Fruit fly (Drosophila melanogaster) whole organism, prepupa: Measurements from ENCODE around the gene FucTA.

Experiments
- CG10631 ChIP-seq: fragments of 200-800 bp; sonication (Bioruptor generic); optimal IDR thresholded peaks from 2 replicates; lab custom pipeline; 2016; ENCODE audit warnings: missing biosample characterization, missing genetic modification characterization
- CG10669 ChIP-seq: fragments of 200-800 bp; sonication (Bioruptor generic); optimal IDR thresholded peaks from 3 replicates; lab custom pipeline; 2018; ENCODE audit warnings: missing biosample characterization, mild to moderate bottlenecking, missing genetic modification characterization, moderate library complexity
- CG11762 ChIP-seq: fragments of 200-800 bp; sonication (Bioruptor generic); optimal IDR thresholded peaks from 3 replicates; lab custom pipeline; 2016; ENCODE audit warnings: missing biosample characterization, missing genetic modification characterization; ENCODE audit not compliant: insufficient read depth
- CG11902 ChIP-seq: fragments of 200-800 bp; sonication (Bioruptor generic); optimal IDR thresholded peaks from 3 replicates; lab custom pipeline; 2016; ENCODE audit warnings: missing biosample characterization, missing genetic modification characterization
- CG15336 ChIP-seq: fragments of 200-800 bp; sonication (Bioruptor generic); IDR thresholded peaks from 2 replicates; pipeline ENCODE4 v1.3.6; 2022; ENCODE audit warnings: missing biosample characterization, missing genetic modification characterization
- CG1621 ChIP-seq: fragments of 200-800 bp; sonication (Bioruptor generic); optimal IDR thresholded peaks from 3 replicates; lab custom pipeline; 2018; ENCODE audit warnings: missing biosample characterization, mild to moderate bottlenecking, missing genetic modification characterization
- CG31627 ChIP-seq: fragments of 200-800 bp; sonication (Bioruptor generic); optimal IDR thresholded peaks from 3 replicates; lab custom pipeline; 2016; ENCODE audit warnings: missing biosample characterization, missing genetic modification characterization
- CG32006 ChIP-seq: fragments of 200-800 bp; sonication (Bioruptor generic); optimal IDR thresholded peaks from 3 replicates; lab custom pipeline; 2017; ENCODE audit warnings: missing biosample characterization, mild to moderate bottlenecking, missing genetic modification characterization
- CG34406 ChIP-seq: fragments of 200-800 bp; sonication (Bioruptor generic); optimal IDR thresholded peaks from 3 replicates; lab custom pipeline; 2016; ENCODE audit warnings: missing biosample characterization, missing genetic modification characterization
- CG3919 ChIP-seq: fragments of 200-800 bp; sonication (Bioruptor generic); optimal IDR thresholded peaks from 3 replicates; lab custom pipeline; 2016; ENCODE audit warnings: missing biosample characterization, missing genetic modification characterization
- CG6163 ChIP-seq: fragments of 200-800 bp; sonication (Bioruptor generic); IDR thresholded peaks from 3 replicates; pipeline ENCODE4 v1.3.6; 2022; ENCODE audit warnings: missing biosample characterization, missing genetic modification characterization
- CG6276 ChIP-seq: fragments of 200-800 bp; sonication (Bioruptor generic); optimal IDR thresholded peaks from 2 replicates; lab custom pipeline; 2017; ENCODE audit warnings: missing biosample characterization, mild to moderate bottlenecking, missing genetic modification characterization
- CG6808 ChIP-seq: fragments of 200-800 bp; sonication (Bioruptor generic); optimal IDR thresholded peaks from 3 replicates; lab custom pipeline; 2017; ENCODE audit warnings: missing biosample characterization, missing genetic modification characterization, mild to moderate bottlenecking, moderate library complexity, missing genetic modification reagents
- CG6854 ChIP-seq: fragments of 200-800 bp; sonication (Bioruptor generic); optimal IDR thresholded peaks from 2 replicates; lab custom pipeline; 2017; ENCODE audit warnings: missing biosample characterization, mild to moderate bottlenecking, missing genetic modification characterization
- CG7368 ChIP-seq: fragments of 200-800 bp; sonication (Bioruptor generic); optimal IDR thresholded peaks from 3 replicates; lab custom pipeline; 2016; ENCODE audit warnings: missing biosample characterization, missing genetic modification characterization
- CG8119 ChIP-seq: fragments of 200-800 bp; sonication (Bioruptor generic); IDR thresholded peaks from 3 replicates; pipeline ENCODE4 v1.3.6; 2022; ENCODE audit warnings: missing biosample characterization, missing genetic modification characterization
- CG8319 ChIP-seq: fragments of 200-800 bp; sonication (Bioruptor generic); optimal IDR thresholded peaks from 3 replicates; lab custom pipeline; 2016; ENCODE audit warnings: missing biosample characterization, missing genetic modification characterization
- CG9139 ChIP-seq: fragments of 200-800 bp; sonication (Bioruptor generic); optimal IDR thresholded peaks from 3 replicates; lab custom pipeline; 2017; ENCODE audit warnings: missing biosample characterization, mild to moderate bottlenecking, missing genetic modification characterization
- Eip75B ChIP-seq: fragments of 200-800 bp; sonication (Bioruptor generic); optimal IDR thresholded peaks from 3 replicates; lab custom pipeline; 2016; ENCODE audit warnings: missing biosample characterization, missing genetic modification characterization
- Eip78C ChIP-seq: fragments of 200-800 bp; sonication (Bioruptor generic); peaks from one replicate; lab custom pipeline; 2016; ENCODE audit warnings: missing biosample characterization, missing genetic modification characterization
- Eip93F ChIP-seq: fragments of 200-800 bp; sonication (Bioruptor generic); optimal IDR thresholded peaks from 2 replicates; lab custom pipeline; 2016; ENCODE audit warnings: missing biosample characterization, mild to moderate bottlenecking, missing genetic modification characterization
- Ets21C ChIP-seq: fragments of 200-800 bp; sonication (Bioruptor generic); optimal IDR thresholded peaks from 3 replicates; lab custom pipeline; 2016; ENCODE audit warnings: missing biosample characterization, missing genetic modification characterization
- Ets96B ChIP-seq: fragments of 200-800 bp; optimal IDR thresholded peaks from 2 replicates; lab custom pipeline; 2019; ENCODE audit warnings: missing biosample characterization, mild to moderate bottlenecking, missing genetic modification characterization, moderate library complexity
- Gug ChIP-seq: fragments of 200-800 bp; sonication (Bioruptor generic); IDR thresholded peaks from 2 replicates; pipeline ENCODE4 v1.3.6; 2022; ENCODE audit warnings: missing biosample characterization, missing genetic modification characterization
- Hr38 ChIP-seq: sonication (Bioruptor generic); optimal IDR thresholded peaks from 2 replicates; lab custom pipeline; 2016; ENCODE audit warnings: missing biosample characterization, missing genetic modification characterization
- Hr39 ChIP-seq: fragments of 200-800 bp; sonication (Bioruptor generic); optimal IDR thresholded peaks from 2 replicates; lab custom pipeline; 2016; ENCODE audit warnings: missing biosample characterization, missing genetic modification characterization
- Hr4 ChIP-seq: fragments of 200-800 bp; sonication (Bioruptor generic); optimal IDR thresholded peaks from 3 replicates; lab custom pipeline; 2016; ENCODE audit warnings: missing biosample characterization, missing genetic modification characterization
- Met ChIP-seq: fragments of 200-800 bp; sonication (Bioruptor generic); optimal IDR thresholded peaks from 3 replicates; lab custom pipeline; 2016; ENCODE audit warnings: missing biosample characterization, missing genetic modification characterization
- OdsH ChIP-seq: fragments of 200-800 bp; sonication (Bioruptor generic); optimal IDR thresholded peaks from 3 replicates; lab custom pipeline; 2016; ENCODE audit warnings: missing biosample characterization, missing genetic modification characterization
- Sox102F ChIP-seq: fragments of 200-800 bp; sonication (Bioruptor generic); optimal IDR thresholded peaks from 2 replicates; lab custom pipeline; 2016; ENCODE audit warnings: missing biosample characterization, mild to moderate bottlenecking, missing genetic modification characterization
- Sox14 ChIP-seq: fragments of 200-800 bp; sonication (Bioruptor generic); optimal IDR thresholded peaks from 3 replicates; lab custom pipeline; 2016; ENCODE audit warnings: missing biosample characterization, missing genetic modification characterization
- Sox15 ChIP-seq: fragments of 200-800 bp; sonication (Bioruptor generic); optimal IDR thresholded peaks from 3 replicates; lab custom pipeline; 2016; ENCODE audit warnings: missing biosample characterization, missing genetic modification characterization
- achi ChIP-seq: fragments of 200-800 bp; sonication (Bioruptor generic); optimal IDR thresholded peaks from 3 replicates; lab custom pipeline; 2016; ENCODE audit warnings: missing biosample characterization, missing genetic modification characterization
- acj6 ChIP-seq: fragments of 200-800 bp; sonication (Bioruptor generic); optimal IDR thresholded peaks from 3 replicates; lab custom pipeline; 2016; ENCODE audit warnings: missing biosample characterization, missing genetic modification characterization
- cyc ChIP-seq: fragments of 200-800 bp; sonication (Bioruptor generic); optimal IDR thresholded peaks from 3 replicates; lab custom pipeline; 2016; ENCODE audit warnings: missing biosample characterization, missing genetic modification characterization
- dac ChIP-seq: fragments of 200-800 bp; sonication (Bioruptor generic); optimal IDR thresholded peaks from 2 replicates; lab custom pipeline; 2017; ENCODE audit warnings: missing biosample characterization, mild to moderate bottlenecking, missing genetic modification characterization
- dsx ChIP-seq: fragments of 200-800 bp; optimal IDR thresholded peaks from 3 replicates; lab custom pipeline; 2019; ENCODE audit warnings: missing biosample characterization, mild to moderate bottlenecking, missing genetic modification characterization, moderate library complexity; ENCODE audit not compliant: poor library complexity, severe bottlenecking
- eg ChIP-seq: fragments of 200-800 bp; sonication (Bioruptor generic); IDR thresholded peaks from 3 replicates; pipeline ENCODE4 v1.3.6; 2022; ENCODE audit warnings: missing biosample characterization, missing genetic modification characterization
- fd59A ChIP-seq: fragments of 200-800 bp; sonication (Bioruptor generic); optimal IDR thresholded peaks from 2 replicates; lab custom pipeline; 2017; ENCODE audit warnings: missing biosample characterization, mild to moderate bottlenecking, missing genetic modification characterization, missing genetic modification reagents
- fd85E ChIP-seq: fragments of 200-800 bp; sonication (Bioruptor generic); optimal IDR thresholded peaks from 3 replicates; lab custom pipeline; 2016; ENCODE audit warnings: missing biosample characterization, missing genetic modification characterization
- pdm3 ChIP-seq: fragments of 200-800 bp; sonication (Bioruptor generic); optimal IDR thresholded peaks from 3 replicates; lab custom pipeline; 2016; ENCODE audit warnings: missing biosample characterization, missing genetic modification characterization
- salr ChIP-seq, 2 experiments: fragments of 200-800 bp; sonication (Bioruptor generic); optimal IDR thresholded peaks; 3 replicates each; lab custom pipeline; 2016 to 2018; ENCODE audit warnings: missing biosample characterization in 2 of 2, missing genetic modification characterization in 2 of 2, mild to moderate bottlenecking in 1 of 2
- spab ChIP-seq: fragments of 200-800 bp; sonication (Bioruptor generic); optimal IDR thresholded peaks from 2 replicates; lab custom pipeline; 2017; ENCODE audit warnings: missing biosample characterization, mild to moderate bottlenecking, missing genetic modification characterization, missing genetic modification reagents
- ss ChIP-seq, 2 experiments: fragments of 200-800 bp; sonication (Bioruptor generic); optimal IDR thresholded peaks; 2 replicates in 1 of 2; 3 replicates in 1 of 2; lab custom pipeline; 2017 to 2018; ENCODE audit warnings: mild to moderate bottlenecking in 2 of 2, missing biosample characterization in 2 of 2, missing genetic modification characterization in 2 of 2, moderate library complexity in 1 of 2
- svp ChIP-seq: fragments of 200-800 bp; sonication (Bioruptor generic); peaks from one replicate; lab custom pipeline; 2016; ENCODE audit warnings: missing biosample characterization, missing genetic modification characterization
- vri ChIP-seq: fragments of 200-800 bp; sonication (Bioruptor generic); optimal IDR thresholded peaks from 3 replicates; lab custom pipeline; 2016; ENCODE audit warnings: missing biosample characterization, mild to moderate bottlenecking, missing genetic modification characterization

The FucTA gene

DNA sequence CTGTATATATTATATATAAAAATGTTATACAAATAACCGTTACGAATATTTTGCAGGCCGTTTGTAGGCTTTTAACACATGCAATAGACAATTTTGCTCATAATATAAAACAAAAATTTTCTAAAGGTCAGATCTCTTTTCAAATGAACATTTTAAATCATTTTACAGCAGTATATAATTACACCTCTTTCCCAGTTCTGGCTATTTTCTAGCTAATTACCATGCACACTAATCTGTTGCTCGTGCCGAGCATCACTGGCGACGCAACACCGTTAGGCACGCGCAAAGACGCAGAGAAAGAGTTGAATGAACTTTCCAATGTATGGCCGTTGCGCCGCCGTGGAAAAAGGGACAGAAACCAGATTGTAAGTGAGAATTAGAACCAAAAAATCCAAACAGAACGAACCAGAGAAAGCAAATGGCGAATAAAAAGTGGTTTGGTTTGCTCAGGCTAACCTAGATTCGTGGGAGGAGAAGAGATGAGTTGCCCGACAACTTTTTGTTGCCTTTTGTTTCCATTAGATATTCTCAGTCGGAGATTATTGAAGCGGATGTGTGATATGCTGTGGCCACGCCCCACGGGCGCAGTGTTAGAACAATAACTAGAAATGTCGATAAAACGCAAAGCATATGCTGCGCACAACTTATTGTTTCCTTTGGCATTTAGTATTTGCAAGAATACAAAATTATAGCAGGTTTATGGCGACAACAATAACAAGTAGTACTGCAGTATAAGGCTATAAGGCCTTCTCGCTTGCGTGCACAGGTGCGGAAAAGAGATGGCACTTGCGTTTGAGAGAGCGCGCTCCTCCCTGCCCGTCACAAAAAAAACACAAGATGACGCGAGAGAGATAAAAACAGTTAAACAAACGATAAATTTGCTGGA, 5.6 kb upstream of the FucTA start (continued):
- peak; percentile 49; the same call in 1 of the 2 replicates for TF ChIP-seq CG15336 (GFP tag; lab: Robert Waterston, UW)
- no peak for TF ChIP-seq CG11902 (GFP tag; lab: Kevin White, UChicago)
- peak; percentile 45 for TF ChIP-seq Sox14 (GFP tag; lab: Kevin White, UChicago)
- peak; percentile 17 to 48 for TF ChIP-seq ss (GFP tag; optimal IDR thresholded peaks at IDR 0.05; lab: Kevin White, UChicago)
- no peak for TF ChIP-seq CG8319 (GFP tag; lab: Kevin White, UChicago)
- TF ChIP-seq Met (GFP tag; lab: Kevin White, UChicago) = peak; percentile 62
- TF ChIP-seq Ets21C (GFP tag; lab: Kevin White, UChicago) = no peak
- TF ChIP-seq vri = peak; percentile 55
- TF ChIP-seq CG6276 (GFP tag; lab: Kevin White, UChicago) = no peak
- TF ChIP-seq Eip75B (GFP tag; lab: Kevin White, UChicago) = no peak
- TF ChIP-seq spab (GFP tag; lab: Kevin White, UChicago) = no peak
- TF ChIP-seq Gug (GFP tag; lab: Robert Waterston, UW) = no peak
- no peak for TF ChIP-seq Hr4 (GFP tag; lab: Kevin White, UChicago)
- no peak for TF ChIP-seq Sox15 (GFP tag; lab: Kevin White, UChicago)
- TF ChIP-seq Eip93F = no peak
- TF ChIP-seq CG11762 (GFP tag; lab: Kevin White, UChicago) = no peak
- peak; percentile 11 for TF ChIP-seq Hr39 (GFP tag; lab: Kevin White, UChicago)
- TF ChIP-seq CG32006 (GFP tag; lab: Kevin White, UChicago) = peak; percentile 52
- TF ChIP-seq dac (GFP tag; lab: Kevin White, UChicago) = no peak
- peak in 1 of 2 experiments; percentile 18 for TF ChIP-seq salr (GFP tag; optimal IDR thresholded peaks at IDR 0.05; lab: Kevin White, UChicago)
- TF ChIP-seq svp = no peak
- peak; percentile 51 for TF ChIP-seq CG8119
- no peak for TF ChIP-seq CG34406
- TF ChIP-seq acj6 = peak; percentile 12
- TF ChIP-seq CG6808 = no peak
- no peak for TF ChIP-seq CG6854 (GFP tag; lab: Kevin White, UChicago)
- TF ChIP-seq Ets96B (tag; lab: Kevin White, UChicago) = no peak
- no peak for TF ChIP-seq achi
- TF ChIP-seq CG31627 = no peak
- TF ChIP-seq CG10669 (GFP tag; lab: Kevin White, UChicago) = peak; percentile 9
- no peak for TF ChIP-seq CG10631 (GFP tag; lab: Kevin White, UChicago)
- peak; percentile 71 for TF ChIP-seq CG6163 (GFP tag; lab: Robert Waterston, UW)
- no peak for TF ChIP-seq fd85E (GFP tag; lab: Kevin White, UChicago)
- no peak for TF ChIP-seq fd59A
- no peak for TF ChIP-seq CG7368 (GFP tag; lab: Kevin White, UChicago)

- TF ChIP-seq Eip78C (peak; percentile 81), CG34406 (no peak), Hr38 (GFP tag; lab: Kevin White, UChicago) (no peak), vri (peak; percentile 57), CG6276 (GFP tag; lab: Kevin White, UChicago) (no peak), dsx (GFP tag; lab: Kevin White, UChicago) (peak; percentile 20), Sox15 (GFP tag; lab: Kevin White, UChicago) (no peak), cyc (GFP tag; lab: Kevin White, UChicago) (peak; percentile 2), ss (GFP tag; optimal IDR thresholded peaks at IDR 0.05; lab: Kevin White, UChicago) (peak in 1 of 2 experiments; percentile 16), CG6854 (GFP tag; lab: Kevin White, UChicago) (peak; percentile 41), CG3919 (GFP tag; lab: Kevin White, UChicago) (no peak), OdsH (GFP tag; lab: Kevin White, UChicago) (no peak), CG9139 (GFP tag; lab: Kevin White, UChicago) (no peak), CG8319 (GFP tag; lab: Kevin White, UChicago) (no peak), CG1621 (tag; lab: Kevin White, UChicago) (no peak), fd85E (GFP tag; lab: Kevin White, UChicago) (no peak), Eip93F (no peak), pdm3 (GFP tag; lab: Kevin White, UChicago) (no peak), CG6808 (peak; percentile 9), Gug (GFP tag; lab: Robert Waterston, UW) (no peak), Sox102F (peak; percentile 37), eg (GFP tag; lab: Robert Waterston, UW) (no peak; the same call in 2 of the 3 replicates), CG10669 (GFP tag; lab: Kevin White, UChicago) (no peak)
Observed at dm6 chr3L:15142004-15142890, 4.7 kb upstream of the FucTA start, which contains the start of gene Pdi. Gene Pdi (minus strand): TSS chr3L:15142840.
